Fruit fly (Drosophila melanogaster): Measurements from ENCODE around the gene Cdk12.
A peak's percentile ranks its signal among the peaks of the same experiment; 100 is the strongest.

Gene Cdk12

DNA sequence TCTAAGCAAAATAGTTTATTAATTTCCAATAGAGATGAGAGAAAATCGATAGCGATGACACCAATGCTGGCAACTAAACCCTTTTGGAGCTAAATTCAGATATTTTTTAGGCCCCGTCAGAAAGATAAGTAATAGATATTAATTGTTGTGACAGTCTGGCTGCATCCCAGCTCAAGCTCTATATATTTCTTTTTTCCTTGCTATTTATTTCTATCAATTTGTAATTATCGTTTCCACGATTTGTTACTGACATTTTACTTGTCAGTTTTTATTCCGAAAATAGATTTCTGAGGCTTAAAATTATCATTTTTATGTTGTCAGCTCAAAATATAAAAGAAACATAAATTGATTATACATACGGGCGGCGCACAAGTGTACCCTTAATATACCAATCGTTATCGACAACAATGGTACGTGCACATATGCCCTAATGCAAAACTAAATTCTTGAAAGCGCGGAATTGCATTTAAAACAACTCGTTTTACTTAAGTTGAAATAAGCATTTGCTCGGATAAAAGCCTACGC is 52.8 kb downstream of the Cdk12 start, which contains the start of the genes CRIF and SMC5 (continued):
- no peak for TF ChIP-seq pros (GFP tag; optimal IDR thresholded peaks at IDR 0.05)
- TF ChIP-seq Bteb2 (GFP tag; optimal IDR thresholded peaks at IDR 0.05) = peak; percentile 73
- TF ChIP-seq vvl (GFP tag; IDR thresholded peaks at IDR 0.05) = peak; percentile 45; the same call in 1 of the 2 replicates
- peak; percentile 67 for TF ChIP-seq Hr3 (GFP tag; optimal IDR thresholded peaks at IDR 0.05)
- peak; percentile 81 for TF ChIP-seq Xbp1 (GFP tag; optimal IDR thresholded peaks at IDR 0.05)
- TF ChIP-seq Hr51 (GFP tag; optimal IDR thresholded peaks at IDR 0.05) = peak in 1 of 2 experiments; percentile 61
- TF ChIP-seq CG7357 (GFP tag; IDR thresholded peaks at IDR 0.05) = peak; percentile 62; the same call in 2 of the 3 replicates
- peak; percentile 24 for TF ChIP-seq Nf-YB (GFP tag; optimal IDR thresholded peaks at IDR 0.05)
- TF ChIP-seq CG10959 (GFP tag; IDR thresholded peaks at IDR 0.05) = no peak
- TF ChIP-seq wor (GFP tag; IDR thresholded peaks at IDR 0.05) = no peak
- no peak for TF ChIP-seq Hand (GFP tag; optimal IDR thresholded peaks at IDR 0.05)
- no peak for TF ChIP-seq CG34224 (GFP tag; IDR thresholded peaks at IDR 0.05; ENCODE audit: partially characterized antibody)
- peak; percentile 56 for TF ChIP-seq tin (GFP tag; optimal IDR thresholded peaks at IDR 0.05)
- TF ChIP-seq nerfin-1 (tag; optimal IDR thresholded peaks at IDR 0.05) = peak; percentile 42
- peak; percentile 52 for TF ChIP-seq NK7.1 (GFP tag; optimal IDR thresholded peaks at IDR 0.05)
- TF ChIP-seq CG3847 (GFP tag; IDR thresholded peaks at IDR 0.05) = peak; percentile 63
- peak; percentile 48; the same call in 1 of the 2 replicates for TF ChIP-seq CG14441 (GFP tag; IDR thresholded peaks at IDR 0.05)
- peak; percentile 56 for TF ChIP-seq CG4328 (GFP tag; optimal IDR thresholded peaks at IDR 0.05)
- TF ChIP-seq CG10462 (GFP tag; optimal IDR thresholded peaks at IDR 0.05) = peak; percentile 50
- peak; percentile 75 for TF ChIP-seq slbo (GFP tag; IDR thresholded peaks at IDR 0.05)
- no peak for TF ChIP-seq CG10321 (GFP tag; IDR thresholded peaks at IDR 0.05)
- TF ChIP-seq CG3995 (GFP tag; optimal IDR thresholded peaks at IDR 0.05) = peak; percentile 34
- peak; percentile 20; the same call in 1 of the 2 replicates for TF ChIP-seq Atf6 (GFP tag; IDR thresholded peaks at IDR 0.05)
- TF ChIP-seq sc (optimal IDR thresholded peaks at IDR 0.05) = no peak
- TF ChIP-seq sc (GFP tag; optimal IDR thresholded peaks at IDR 0.05) = peak; percentile 26
- TF ChIP-seq NC2α (GFP tag; optimal IDR thresholded peaks at IDR 0.05) = no peak
- peak; percentile 34 for TF ChIP-seq CG4854 (GFP tag; optimal IDR thresholded peaks at IDR 0.05)
- TF ChIP-seq CG9932 (GFP tag; IDR thresholded peaks at IDR 0.05) = peak; percentile 82
- TF ChIP-seq jumu (GFP tag; optimal IDR thresholded peaks at IDR 0.05) = peak; percentile 50
- peak; percentile 71 for TF ChIP-seq bab2 (GFP tag; optimal IDR thresholded peaks at IDR 0.05)
- TF ChIP-seq MBD-R2 (GFP tag; IDR thresholded peaks at IDR 0.05) = peak; percentile 39
- TF ChIP-seq Six4 (GFP tag; optimal IDR thresholded peaks at IDR 0.05) = peak; percentile 51
- TF ChIP-seq jing (GFP tag; optimal IDR thresholded peaks at IDR 0.05) = no peak
- no peak for TF ChIP-seq Nf-YA (GFP tag; IDR thresholded peaks at IDR 0.05)
- peak; percentile 56 for TF ChIP-seq Mad (GFP tag; optimal IDR thresholded peaks at IDR 0.05)
- TF ChIP-seq CG17829 (tag; optimal IDR thresholded peaks at IDR 0.05) = peak; percentile 67
- peak; percentile 52 for TF ChIP-seq Fer2 (tag; optimal IDR thresholded peaks at IDR 0.05)
- no peak for TF ChIP-seq CG4282 (GFP tag; optimal IDR thresholded peaks at IDR 0.05)
- peak; percentile 9 for TF ChIP-seq CG3065 (GFP tag; optimal IDR thresholded peaks at IDR 0.05)
- TF ChIP-seq Atf3 (GFP tag; optimal IDR thresholded peaks at IDR 0.05) = peak; percentile 40
- peak; percentile 58 for TF ChIP-seq tio (GFP tag; optimal IDR thresholded peaks at IDR 0.05)
- TF ChIP-seq CG42726 (GFP tag; IDR thresholded peaks at IDR 0.05; ENCODE audit: partially characterized antibody) = no peak
- no peak for TF ChIP-seq HHEX (GFP tag; optimal IDR thresholded peaks at IDR 0.05)
- peak; percentile 71 for TF ChIP-seq Rfx (GFP tag; IDR thresholded peaks at IDR 0.05)
- TF ChIP-seq sima (GFP tag; optimal IDR thresholded peaks at IDR 0.05) = peak; percentile 26
- TF ChIP-seq twi (tag; optimal IDR thresholded peaks at IDR 0.05) = peak; percentile 64
- peak; percentile 13 for TF ChIP-seq CG1603 (tag; optimal IDR thresholded peaks at IDR 0.05)
- TF ChIP-seq slou (GFP tag; optimal IDR thresholded peaks at IDR 0.05) = peak; percentile 30
- peak; percentile 56 for TF ChIP-seq Oli (tag; optimal IDR thresholded peaks at IDR 0.05)
- peak; percentile 38 for TF ChIP-seq CG34376 (GFP tag; optimal IDR thresholded peaks at IDR 0.05)
- peak; percentile 31 for TF ChIP-seq gcm2 (GFP tag; optimal IDR thresholded peaks at IDR 0.05)

Measured in whole organism, embryonic.